Fruit fly (Drosophila melanogaster): Measurements from ENCODE around the gene CG9775.

CG9775 gene

DNA sequence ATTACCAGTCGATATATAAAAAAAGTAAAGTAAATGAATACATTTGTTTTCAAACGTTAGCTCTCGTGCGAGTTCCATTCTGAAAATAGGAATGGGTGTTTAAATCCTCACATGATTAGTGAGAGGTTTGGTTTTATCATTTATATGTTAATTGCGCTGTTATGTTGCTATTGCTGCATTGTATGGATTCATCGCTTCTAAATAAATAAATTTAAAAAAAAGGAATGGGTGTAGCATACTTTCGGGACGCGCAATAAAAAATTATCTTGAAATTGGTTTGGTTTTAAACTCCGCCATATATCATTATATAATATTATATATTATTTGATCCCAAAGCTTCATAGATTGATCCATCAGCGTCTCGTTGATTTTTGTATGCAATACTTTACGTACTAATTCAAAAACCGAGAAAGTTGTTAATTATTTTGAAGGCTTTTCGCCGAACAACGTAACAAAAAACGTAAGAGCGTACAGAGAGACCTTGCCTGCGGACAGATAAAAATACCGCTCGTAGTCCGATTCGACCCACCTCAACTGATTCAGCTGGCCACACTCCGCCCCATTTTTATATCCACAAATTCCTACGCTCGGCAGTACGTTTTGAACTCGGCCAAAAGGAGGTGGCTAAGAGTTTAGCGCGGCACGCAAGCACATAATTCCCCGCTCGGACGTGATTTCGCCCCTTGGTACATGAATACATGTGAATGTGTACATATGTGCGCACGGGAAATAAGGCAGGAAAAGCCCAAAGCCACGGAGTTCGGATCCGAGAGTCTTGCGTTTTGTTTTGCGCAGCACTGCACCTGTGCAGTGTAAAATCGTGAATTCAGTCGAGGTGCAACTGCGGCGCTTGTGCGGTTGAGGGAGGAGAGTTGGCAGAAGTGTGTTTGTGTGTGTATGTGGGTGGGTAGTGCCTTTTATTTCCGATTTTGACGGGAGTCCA lies 17.6 kb upstream of the CG9775 start, which contains the start of gene smash:
Gene smash, plus strand, starts transcription at position 589 of the 943 bp plus-strand sequence.
- TF ChIP-seq psq (optimal IDR thresholded peaks at IDR 0.05) (no peak), h (optimal IDR thresholded peaks at IDR 0.05) (no peak), Myc (optimal IDR thresholded peaks at IDR 0.05) (no peak), insv (optimal IDR thresholded peaks at IDR 0.05) (no peak), Sin3A (optimal IDR thresholded peaks at IDR 0.05) (no peak), ttk (optimal IDR thresholded peaks at IDR 0.05) (no peak)

DNA sequence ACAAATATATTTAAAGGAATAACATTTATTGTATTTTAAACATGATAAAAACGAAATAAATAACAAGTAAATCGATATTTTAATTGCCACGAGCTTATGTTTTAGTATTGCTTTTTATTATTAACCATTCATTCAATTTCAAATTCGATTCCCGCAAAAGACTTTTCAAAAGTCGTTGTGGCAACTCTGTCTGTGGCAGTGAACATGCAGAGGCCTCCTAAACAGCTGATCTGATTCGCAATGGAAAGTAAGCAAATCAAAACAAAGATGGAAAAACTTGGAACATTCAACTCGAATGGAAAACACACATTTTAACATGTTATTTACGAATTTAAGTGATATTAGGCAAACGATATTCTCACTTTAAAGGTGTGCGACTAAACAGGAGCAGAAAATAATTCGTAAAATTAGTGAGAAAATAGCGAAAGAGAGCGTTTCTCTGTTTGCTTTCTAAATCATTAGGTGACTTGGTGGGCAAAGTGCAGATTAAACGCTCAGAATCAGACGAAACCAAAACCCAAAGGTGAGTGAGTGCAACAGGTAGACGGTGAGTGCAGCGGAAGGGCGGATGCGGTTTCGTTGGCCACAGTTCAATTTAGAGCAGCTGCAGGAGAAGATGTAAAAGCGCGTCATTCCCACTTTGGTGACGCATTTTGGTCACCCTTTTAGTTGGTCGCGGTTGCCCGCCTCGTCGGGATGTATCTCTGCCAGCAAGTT lies 13.1 kb upstream of the CG9775 start, which contains the start of gene spartin:
Gene spartin, plus strand, starts transcription at position 244 of the 717 bp plus-strand sequence.
- TF ChIP-seq insv (optimal IDR thresholded peaks at IDR 0.05): no peak
- no peak for TF ChIP-seq psq (optimal IDR thresholded peaks at IDR 0.05)
- no peak for TF ChIP-seq ttk (optimal IDR thresholded peaks at IDR 0.05)
- TF ChIP-seq Myc (optimal IDR thresholded peaks at IDR 0.05): no peak
- no peak for TF ChIP-seq Sin3A (optimal IDR thresholded peaks at IDR 0.05)
- no peak for TF ChIP-seq h (optimal IDR thresholded peaks at IDR 0.05)

- no peak for TF ChIP-seq Myc (optimal IDR thresholded peaks at IDR 0.05)
- no peak for TF ChIP-seq psq (optimal IDR thresholded peaks at IDR 0.05)
Observed at dm6 chr3R:4649880-4650493, 8.3 kb upstream of the CG9775 start.

DNA sequence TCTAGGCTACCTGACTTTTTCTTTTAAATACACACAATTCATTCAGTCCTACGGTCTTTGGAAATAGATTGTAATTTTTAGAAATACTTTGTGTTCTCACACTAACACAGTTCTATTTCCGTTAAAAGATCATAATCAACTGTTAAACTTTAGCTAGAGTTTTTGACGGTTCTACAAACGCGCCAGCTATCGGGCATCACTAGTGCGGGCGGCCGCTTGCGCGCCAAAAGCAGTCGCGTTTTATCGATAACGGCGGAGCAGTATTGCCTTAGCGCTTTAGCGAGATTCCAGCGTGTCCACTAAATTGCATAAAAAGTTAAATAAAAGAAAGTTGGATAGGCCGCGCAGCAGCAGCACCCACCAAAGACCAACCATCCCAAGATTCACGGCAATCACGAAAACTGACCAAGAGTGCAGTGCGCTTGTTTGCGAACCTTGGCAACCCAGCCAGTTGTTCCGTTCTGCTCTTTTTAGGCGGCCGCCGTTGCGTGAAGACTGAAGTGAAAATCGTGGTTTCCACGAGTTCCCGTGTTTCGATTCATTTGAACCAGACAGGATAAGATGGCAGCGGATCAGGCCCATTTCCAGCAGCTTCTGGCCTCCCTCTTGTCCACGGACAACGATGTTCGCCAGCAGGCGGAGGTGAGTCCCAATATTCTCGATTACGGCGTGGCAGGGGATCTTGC lies 7.6 kb upstream of the CG9775 start, which contains the start of gene Karybeta3:
Gene Karybeta3, plus strand, starts transcription at position 51 of the 686 bp plus-strand sequence.
- TF ChIP-seq Sin3A (optimal IDR thresholded peaks at IDR 0.05): no peak
- no peak for TF ChIP-seq Myc (optimal IDR thresholded peaks at IDR 0.05)
- TF ChIP-seq h (optimal IDR thresholded peaks at IDR 0.05): no peak
- no peak for TF ChIP-seq ttk (optimal IDR thresholded peaks at IDR 0.05)
- TF ChIP-seq insv (optimal IDR thresholded peaks at IDR 0.05): no peak
- TF ChIP-seq psq (optimal IDR thresholded peaks at IDR 0.05): no peak

DNA sequence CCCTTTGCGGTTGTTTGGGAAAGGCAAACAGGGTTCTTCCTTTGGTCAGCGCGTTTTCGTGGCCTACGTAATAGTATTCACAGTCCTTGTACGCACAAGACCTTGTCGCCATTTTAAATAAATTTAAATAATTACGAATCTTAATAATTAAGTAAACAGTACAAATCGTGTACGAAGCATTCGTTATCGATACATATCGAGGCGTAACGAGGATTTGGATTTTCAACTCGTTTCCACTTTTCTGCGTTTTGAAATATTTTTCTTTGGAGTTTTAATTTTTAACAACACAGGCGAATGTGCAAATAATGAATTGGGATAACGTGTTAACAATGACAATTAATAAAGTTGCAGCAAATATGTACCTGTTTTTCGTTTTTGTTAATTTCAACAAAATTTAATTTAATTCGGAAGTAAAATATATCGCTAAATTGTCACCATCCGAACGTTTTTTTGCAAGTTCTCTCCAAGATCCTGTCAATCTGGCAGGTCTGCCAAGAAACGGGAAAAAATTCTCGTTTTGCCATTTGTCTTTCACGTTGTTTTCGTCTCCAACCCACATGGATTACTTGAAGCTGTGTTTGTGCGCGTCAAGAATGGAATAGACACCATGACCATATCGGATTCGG lies 3.9 kb upstream of the CG9775 start, which contains the start of the genes Dlip2 and rpk:
Gene Dlip2, minus strand, starts transcription at position 199 of the 626 bp plus-strand sequence.
Gene rpk, plus strand, starts transcription at position 525 of the 626 bp plus-strand sequence.
- TF ChIP-seq Sin3A (optimal IDR thresholded peaks at IDR 0.05) (no peak), h (optimal IDR thresholded peaks at IDR 0.05) (no peak), ttk (optimal IDR thresholded peaks at IDR 0.05) (no peak), insv (optimal IDR thresholded peaks at IDR 0.05) (no peak), psq (optimal IDR thresholded peaks at IDR 0.05) (no peak), Myc (optimal IDR thresholded peaks at IDR 0.05) (no peak)

- no peak for TF ChIP-seq psq (optimal IDR thresholded peaks at IDR 0.05)
- no peak for TF ChIP-seq ttk (optimal IDR thresholded peaks at IDR 0.05)
- TF ChIP-seq Sin3A (optimal IDR thresholded peaks at IDR 0.05): no peak
Observed at dm6 chr3R:4641254-4641573, 424 bp downstream of the CG9775 start.

dm6 chr3R:4640546-4641253 lies 938 bp downstream of the CG9775 start:
- TF ChIP-seq Sin3A (optimal IDR thresholded peaks at IDR 0.05): no peak
- TF ChIP-seq insv (optimal IDR thresholded peaks at IDR 0.05): no peak
- no peak for TF ChIP-seq psq (optimal IDR thresholded peaks at IDR 0.05)

dm6 chr3R:4634337-4634914 lies 7.2 kb downstream of the CG9775 start:
- TF ChIP-seq h (optimal IDR thresholded peaks at IDR 0.05) (no peak), ttk (optimal IDR thresholded peaks at IDR 0.05) (no peak), Myc (optimal IDR thresholded peaks at IDR 0.05) (no peak), insv (optimal IDR thresholded peaks at IDR 0.05) (no peak), psq (optimal IDR thresholded peaks at IDR 0.05) (no peak), Sin3A (optimal IDR thresholded peaks at IDR 0.05) (no peak)

- no peak for TF ChIP-seq ttk (optimal IDR thresholded peaks at IDR 0.05)
- no peak for TF ChIP-seq h (optimal IDR thresholded peaks at IDR 0.05)
- TF ChIP-seq psq (optimal IDR thresholded peaks at IDR 0.05): no peak
- TF ChIP-seq insv (optimal IDR thresholded peaks at IDR 0.05): no peak
- no peak for TF ChIP-seq Myc (optimal IDR thresholded peaks at IDR 0.05)
- no peak for TF ChIP-seq Sin3A (optimal IDR thresholded peaks at IDR 0.05)
Observed at dm6 chr3R:4632639-4633038, 9.0 kb downstream of the CG9775 start.

DNA sequence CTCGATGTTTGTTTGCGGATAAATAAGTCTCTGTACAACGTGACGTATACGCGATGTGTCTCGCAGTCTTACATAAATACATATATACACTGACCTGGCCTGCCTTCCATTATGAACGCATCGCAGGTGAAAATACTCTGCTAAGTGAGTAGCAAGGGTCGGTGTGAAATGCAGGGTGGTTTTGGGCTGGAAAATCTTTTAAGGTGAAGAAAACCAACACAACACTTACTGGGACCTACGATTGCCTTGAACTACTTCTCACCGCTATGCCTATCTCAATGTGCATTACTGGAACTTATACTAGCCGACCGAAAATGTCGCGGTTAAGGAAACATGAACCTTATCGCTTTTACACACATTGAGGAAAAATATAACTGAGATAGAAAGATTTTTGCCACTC lies 25.5 kb downstream of the CG9775 start:
- TF ChIP-seq Sin3A (optimal IDR thresholded peaks at IDR 0.05) (no peak), insv (optimal IDR thresholded peaks at IDR 0.05) (no peak), h (optimal IDR thresholded peaks at IDR 0.05) (no peak), ttk (optimal IDR thresholded peaks at IDR 0.05) (no peak), psq (optimal IDR thresholded peaks at IDR 0.05) (no peak), Myc (optimal IDR thresholded peaks at IDR 0.05) (no peak)

Data from Kc167 (cell line).